Fruit fly (Drosophila melanogaster) whole organism, adult: ENCODE results near the gene Baldspot.

Experiments
- CG11617 ChIP-seq: fragments of 200-800 bp; sonication (Bioruptor generic); optimal IDR thresholded peaks from 2 replicates; lab custom pipeline; 2017; ENCODE audit warnings: mild to moderate bottlenecking, missing biosample characterization, missing genetic modification reagents, missing genetic modification characterization
- CG12768 ChIP-seq: fragments of 200-800 bp; sonication (Bioruptor generic); optimal IDR thresholded peaks from 2 replicates; lab custom pipeline; 2017; ENCODE audit warnings: missing biosample characterization, missing genetic modification characterization, mild to moderate bottlenecking, moderate library complexity, missing genetic modification reagents
- CG14711 ChIP-seq: fragments of 200-800 bp; sonication (Bioruptor generic); optimal IDR thresholded peaks from 2 replicates; lab custom pipeline; 2018; ENCODE audit warnings: missing biosample characterization, mild to moderate bottlenecking, missing genetic modification characterization, moderate library complexity
- CG1620 ChIP-seq: fragments of 200-800 bp; sonication (Bioruptor generic); optimal IDR thresholded peaks from 2 replicates; lab custom pipeline; 2016; ENCODE audit warnings: missing biosample characterization, missing genetic modification characterization
- CG33017 ChIP-seq: fragments of 200-800 bp; sonication (Bioruptor generic); optimal IDR thresholded peaks from 2 replicates; lab custom pipeline; 2018; ENCODE audit warnings: missing biosample characterization, mild to moderate bottlenecking, missing genetic modification characterization, moderate library complexity
- CG5204 ChIP-seq: fragments of 200-800 bp; sonication (Bioruptor generic); optimal IDR thresholded peaks from 2 replicates; lab custom pipeline; 2016; ENCODE audit warnings: missing biosample characterization, missing genetic modification characterization
- CG7045 ChIP-seq: fragments of 200-800 bp; sonication (Bioruptor generic); optimal IDR thresholded peaks from 2 replicates; lab custom pipeline; 2017; ENCODE audit warnings: missing biosample characterization, mild to moderate bottlenecking, missing genetic modification characterization
- CG7101 ChIP-seq: fragments of 200-800 bp; sonication (Bioruptor generic); optimal IDR thresholded peaks from 2 replicates; lab custom pipeline; 2018; ENCODE audit warnings: missing biosample characterization, mild to moderate bottlenecking, missing genetic modification characterization, moderate library complexity
- Clk ChIP-seq: fragments of 200-800 bp; sonication (Bioruptor generic); optimal IDR thresholded peaks from 2 replicates; lab custom pipeline; 2017; ENCODE audit warnings: missing biosample characterization, missing genetic modification characterization
- Crg-1 ChIP-seq: fragments of 200-800 bp; sonication (Bioruptor generic); optimal IDR thresholded peaks from 2 replicates; lab custom pipeline; 2016; ENCODE audit warnings: missing biosample characterization, missing genetic modification characterization
- Hr96 ChIP-seq: fragments of 200-800 bp; sonication (Bioruptor generic); optimal IDR thresholded peaks from 2 replicates; lab custom pipeline; 2016; ENCODE audit warnings: missing biosample characterization, missing genetic modification characterization
- Mnt ChIP-seq: fragments of 200-800 bp; sonication (Bioruptor generic); optimal IDR thresholded peaks from 2 replicates; lab custom pipeline; 2016; ENCODE audit warnings: missing biosample characterization, mild to moderate bottlenecking, missing genetic modification characterization
- bab1 ChIP-seq: fragments of 200-800 bp; sonication (Bioruptor generic); optimal IDR thresholded peaks from 3 replicates; lab custom pipeline; 2019; ENCODE audit warnings: missing biosample characterization, mild to moderate bottlenecking, missing genetic modification characterization, moderate library complexity
- cic ChIP-seq: fragments of 200-800 bp; sonication (Bioruptor generic); optimal IDR thresholded peaks from 2 replicates; lab custom pipeline; 2017; ENCODE audit warnings: missing biosample characterization, mild to moderate bottlenecking, missing genetic modification characterization, moderate library complexity
- cnc ChIP-seq, 2 experiments: fragments of >200 bp; optimal IDR thresholded peaks; 2 replicates each; lab custom pipeline; 2017
- kay ChIP-seq: fragments of 200-800 bp; sonication (Bioruptor generic); peaks from one replicate; lab custom pipeline; 2016; ENCODE audit warnings: missing biosample characterization, missing genetic modification characterization, borderline replicate concordance
- ovo ChIP-seq: fragments of 200-800 bp; sonication (Bioruptor generic); optimal IDR thresholded peaks from 2 replicates; lab custom pipeline; 2016; ENCODE audit warnings: missing biosample characterization, missing genetic modification characterization
- pad ChIP-seq: fragments of 200-800 bp; sonication (Bioruptor generic); optimal IDR thresholded peaks from 3 replicates; lab custom pipeline; 2017; ENCODE audit warnings: missing biosample characterization, missing genetic modification characterization, mild to moderate bottlenecking, moderate library complexity, missing genetic modification reagents
- tj ChIP-seq: fragments of 200-800 bp; sonication (Bioruptor generic); optimal IDR thresholded peaks from 3 replicates; lab custom pipeline; 2017; ENCODE audit warnings: missing biosample characterization, mild to moderate bottlenecking, missing genetic modification characterization, moderate library complexity
- toe ChIP-seq: fragments of 200-800 bp; sonication (Bioruptor generic); optimal IDR thresholded peaks from 2 replicates; lab custom pipeline; 2016; ENCODE audit warnings: missing biosample characterization, missing genetic modification characterization

Baldspot gene

DNA sequence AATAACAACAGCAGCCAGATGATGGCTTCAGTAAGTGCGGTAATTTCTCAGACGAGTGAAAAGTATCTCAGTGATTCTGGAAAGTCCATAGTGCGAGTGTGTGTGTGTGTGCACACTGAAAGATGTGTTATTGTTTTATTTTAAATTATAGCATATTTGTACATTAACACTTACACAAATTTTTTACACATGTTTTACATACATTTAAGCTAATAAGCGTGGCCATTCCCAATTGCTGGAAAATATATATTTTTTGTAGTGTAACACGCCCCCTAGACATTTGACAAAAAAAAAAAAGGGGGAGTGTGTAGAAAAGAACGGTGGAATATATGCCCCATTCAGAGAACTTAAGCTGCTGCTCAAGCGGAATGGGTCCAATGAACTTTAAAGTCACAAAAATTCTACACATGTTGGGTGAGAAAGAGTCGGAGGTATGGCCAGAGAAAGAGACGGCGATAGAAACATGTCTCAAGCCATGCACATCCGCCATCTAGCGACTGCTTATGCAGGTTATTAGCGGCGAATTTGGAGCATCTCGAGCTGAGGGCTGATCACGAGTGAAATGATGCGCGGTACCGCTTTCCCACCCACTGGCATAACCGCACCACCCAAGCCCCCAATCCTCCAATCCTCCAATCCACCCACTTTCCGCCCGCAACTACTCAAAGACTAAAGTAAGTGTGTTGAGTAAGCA lies 29.4 kb downstream of the Baldspot start:
- TF ChIP-seq CG5204 (GFP tag; lab: Kevin White, UChicago) (no peak), CG1620 (GFP tag; lab: Kevin White, UChicago) (no peak), toe (GFP tag; lab: Kevin White, UChicago) (no peak), pad (GFP tag; lab: Kevin White, UChicago) (no peak), CG11617 (GFP tag; lab: Kevin White, UChicago) (no peak), Crg-1 (no peak), cic (GFP tag; lab: Kevin White, UChicago) (no peak), CG12768 (GFP tag; lab: Kevin White, UChicago) (no peak)

DNA sequence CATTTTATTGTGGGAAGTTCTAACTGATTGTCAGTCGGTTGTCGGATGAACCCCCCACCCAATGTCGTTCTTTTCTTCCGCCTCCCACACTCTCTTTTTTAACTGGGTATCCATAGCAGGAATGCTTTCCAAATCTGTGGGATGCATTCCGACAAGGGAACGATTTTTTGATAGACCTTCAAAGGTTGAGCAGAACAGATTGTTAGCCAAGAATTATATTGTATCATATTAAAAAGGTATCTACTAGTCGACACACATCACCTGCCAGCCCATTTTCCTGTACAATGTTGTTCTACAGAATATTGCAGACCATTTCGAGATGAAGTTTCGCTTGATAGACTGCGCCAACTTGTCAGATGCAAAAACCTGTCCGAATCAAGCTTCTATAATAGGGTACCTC lies 31.6 kb downstream of the Baldspot start:
- TF ChIP-seq CG7045 (no peak), bab1 (GFP tag; lab: Kevin White, UChicago) (no peak), CG12768 (GFP tag; lab: Kevin White, UChicago) (no peak), toe (GFP tag; lab: Kevin White, UChicago) (no peak), tj (GFP tag; lab: Kevin White, UChicago) (no peak), Clk (GFP tag; lab: Kevin White, UChicago) (no peak), ovo (GFP tag; lab: Kevin White, UChicago) (no peak), cic (GFP tag; lab: Kevin White, UChicago) (no peak)

- TF ChIP-seq bab1 (GFP tag; lab: Kevin White, UChicago) (no peak), CG11617 (GFP tag; lab: Kevin White, UChicago) (no peak), pad (GFP tag; lab: Kevin White, UChicago) (no peak), cnc (optimal IDR thresholded peaks at IDR 0.05; lab: Kevin White, UChicago) (no peak), CG5204 (GFP tag; lab: Kevin White, UChicago) (no peak), CG12768 (GFP tag; lab: Kevin White, UChicago) (no peak), ovo (GFP tag; lab: Kevin White, UChicago) (no peak), CG7045 (no peak), Clk (GFP tag; lab: Kevin White, UChicago) (no peak), Hr96 (GFP tag; lab: Kevin White, UChicago) (no peak), CG33017 (tag; lab: Kevin White, UChicago) (no peak), tj (GFP tag; lab: Kevin White, UChicago) (no peak), CG7101 (no peak), kay (GFP tag; lab: Kevin White, UChicago) (no peak), CG1620 (GFP tag; lab: Kevin White, UChicago) (no peak), CG14711 (tag; lab: Kevin White, UChicago) (no peak), toe (GFP tag; lab: Kevin White, UChicago) (no peak), Mnt (GFP tag; lab: Kevin White, UChicago) (no peak)
These were observed 35.2 kb downstream of the Baldspot start for dm6 chr3L:16626199-16626598.

DNA sequence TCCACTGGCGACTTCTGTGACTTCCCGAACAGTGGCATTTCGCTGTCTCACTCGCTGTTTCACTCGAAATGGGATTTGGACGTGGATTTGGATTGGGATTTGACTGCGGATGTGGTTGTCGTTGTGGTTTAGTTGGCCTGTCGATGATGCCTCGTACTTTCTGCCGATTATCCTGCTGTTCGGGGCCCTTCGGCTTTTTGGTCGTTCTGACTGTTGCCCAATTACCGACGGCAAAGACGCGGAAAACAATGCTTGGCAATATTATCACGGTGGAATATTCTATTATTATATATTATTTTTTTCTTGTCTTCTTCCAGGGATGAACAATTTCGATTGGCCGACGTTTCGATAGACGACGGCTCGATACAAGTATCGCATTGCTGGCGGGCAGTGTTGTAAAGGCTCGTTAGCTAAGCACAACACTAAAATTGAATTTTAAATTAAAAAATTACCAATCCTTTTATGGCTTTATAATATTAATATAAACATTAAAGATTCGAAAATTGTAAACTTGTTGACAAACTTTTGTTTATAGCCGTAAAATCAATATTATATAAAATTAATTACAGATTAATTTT lies 46.2 kb downstream of the Baldspot start, which contains the start of gene Mo25:
Gene Mo25 (minus strand): TSS at position 341 of the 578 bp plus-strand sequence.
- TF ChIP-seq CG11617 (GFP tag; lab: Kevin White, UChicago) (peak; percentile 35), Crg-1 (peak; percentile 69), CG5204 (GFP tag; lab: Kevin White, UChicago) (no peak), ovo (GFP tag; lab: Kevin White, UChicago) (no peak), Hr96 (GFP tag; lab: Kevin White, UChicago) (no peak), kay (GFP tag; lab: Kevin White, UChicago) (no peak), tj (GFP tag; lab: Kevin White, UChicago) (peak; percentile 4), CG33017 (tag; lab: Kevin White, UChicago) (peak; percentile 60), CG1620 (GFP tag; lab: Kevin White, UChicago) (peak; percentile 79), CG12768 (GFP tag; lab: Kevin White, UChicago) (peak; percentile 71), cic (GFP tag; lab: Kevin White, UChicago) (peak; percentile 5), cnc (optimal IDR thresholded peaks at IDR 0.05; lab: Kevin White, UChicago) (no peak), Mnt (GFP tag; lab: Kevin White, UChicago) (peak; percentile 76), Clk (GFP tag; lab: Kevin White, UChicago) (peak; percentile 42), CG14711 (tag; lab: Kevin White, UChicago) (peak; percentile 54), CG7045 (peak; percentile 16), bab1 (GFP tag; lab: Kevin White, UChicago) (peak; percentile 62), toe (GFP tag; lab: Kevin White, UChicago) (peak; percentile 60), CG7101 (peak; percentile 80), pad (GFP tag; lab: Kevin White, UChicago) (peak; percentile 65)

- TF ChIP-seq CG11617 (GFP tag; lab: Kevin White, UChicago) (peak; percentile 52), Mnt (GFP tag; lab: Kevin White, UChicago) (peak; percentile 78), tj (GFP tag; lab: Kevin White, UChicago) (peak; percentile 72), Hr96 (GFP tag; lab: Kevin White, UChicago) (peak; percentile 1), cic (GFP tag; lab: Kevin White, UChicago) (no peak), CG14711 (tag; lab: Kevin White, UChicago) (peak; percentile 10), CG7045 (no peak), CG7101 (peak; percentile 37), toe (GFP tag; lab: Kevin White, UChicago) (no peak), kay (GFP tag; lab: Kevin White, UChicago) (peak; percentile 94), CG12768 (GFP tag; lab: Kevin White, UChicago) (no peak), Crg-1 (no peak), bab1 (GFP tag; lab: Kevin White, UChicago) (peak; percentile 58), Clk (GFP tag; lab: Kevin White, UChicago) (no peak)
These were observed 48.4 kb downstream of the Baldspot start for dm6 chr3L:16612972-16613371.
